Worm (Caenorhabditis elegans) whole organism, young adult: ENCODE results near the gene F54D5.4.

Experiments used
- K11D2.4 ChIP-seq: fragments of 200-800 bp; sonication (Bioruptor generic); IDR thresholded peaks from 2 replicates; pipeline ENCODE4 v1.3.6; 2022; ENCODE audit warnings: missing genetic modification reagents, missing genetic modification characterization, missing compliant biosample characterization
- ama-1 ChIP-seq, 3 experiments: fragments of 150-350 bp in 1 of 3; sonication (generic microtip) in 2 of 3; optimal IDR thresholded peaks; 2 replicates each; lab custom pipeline; 2014 to 2018; ENCODE audit warnings: missing biosample characterization in 2 of 3, missing genetic modification characterization in 2 of 3, missing genetic modification reagents in 2 of 3
- egl-44 ChIP-seq: fragments of 200-800 bp; sonication (Bioruptor generic); IDR thresholded peaks from 2 replicates; pipeline ENCODE4 v1.3.6; 2022; ENCODE audit warnings: missing genetic modification reagents, missing genetic modification characterization, missing compliant biosample characterization
- ets-4 ChIP-seq: fragments of 200-800 bp; sonication (Bioruptor generic); optimal IDR thresholded peaks from 2 replicates; lab custom pipeline; 2018; ENCODE audit warnings: mild to moderate bottlenecking, missing genetic modification characterization, missing compliant biosample characterization
- hmg-20 ChIP-seq: fragments of 200-800 bp; sonication (Bioruptor generic); IDR thresholded peaks from 2 replicates; pipeline ENCODE4 v1.3.6; 2022; ENCODE audit warnings: missing genetic modification reagents, missing genetic modification characterization, missing compliant biosample characterization
- mel-28 ChIP-seq: sonication (generic microtip); optimal IDR thresholded peaks from 2 replicates; lab custom pipeline; 2016; ENCODE audit warnings: borderline replicate concordance, mild to moderate bottlenecking, missing genetic modification characterization, missing compliant biosample characterization
- nhr-27 ChIP-seq: fragments of 200-800 bp; sonication (Bioruptor generic); optimal IDR thresholded peaks from 2 replicates; lab custom pipeline; 2018; ENCODE audit warnings: mild to moderate bottlenecking, missing genetic modification characterization, moderate library complexity, missing compliant biosample characterization
- snpc-1.1 ChIP-seq: sonication (generic microtip); optimal IDR thresholded peaks from 2 replicates; lab custom pipeline; 2017; ENCODE audit warnings: missing genetic modification characterization, mild to moderate bottlenecking, missing compliant biosample characterization, antibody characterized with exemption, moderate library complexity, missing genotype, missing genetic modification reagents; ENCODE audit not compliant: insufficient read depth
- snpc-4 ChIP-seq, 5 experiments: fragments of 150-350 bp in 1 of 5; sonication (generic microtip) in 4 of 5; optimal IDR thresholded peaks; 2 replicates each; lab custom pipeline; 2014 to 2018; ENCODE audit warnings: missing genetic modification characterization in 5 of 5, missing biosample characterization in 3 of 5, antibody characterized with exemption in 2 of 5, mild to moderate bottlenecking in 2 of 5, missing compliant biosample characterization in 2 of 5, missing genotype in 2 of 5, moderate library complexity in 2 of 5, missing genetic modification reagents in 1 of 5
- somi-1 ChIP-seq: fragments of 200-800 bp; sonication (Bioruptor generic); optimal IDR thresholded peaks from 2 replicates; lab custom pipeline; 2018; ENCODE audit warnings: mild to moderate bottlenecking, missing genetic modification characterization, missing compliant biosample characterization
- ztf-3 ChIP-seq: fragments of 200-800 bp; sonication (Bioruptor generic); optimal IDR thresholded peaks from 2 replicates; lab custom pipeline; 2018; ENCODE audit warnings: mild to moderate bottlenecking, missing genetic modification characterization, missing compliant biosample characterization
- ztf-6 ChIP-seq: fragments of 200-800 bp; sonication (Bioruptor generic); IDR thresholded peaks from 2 replicates; pipeline ENCODE4 v1.3.6; 2022; ENCODE audit warnings: missing genetic modification reagents, missing genetic modification characterization, missing compliant biosample characterization

DNA sequence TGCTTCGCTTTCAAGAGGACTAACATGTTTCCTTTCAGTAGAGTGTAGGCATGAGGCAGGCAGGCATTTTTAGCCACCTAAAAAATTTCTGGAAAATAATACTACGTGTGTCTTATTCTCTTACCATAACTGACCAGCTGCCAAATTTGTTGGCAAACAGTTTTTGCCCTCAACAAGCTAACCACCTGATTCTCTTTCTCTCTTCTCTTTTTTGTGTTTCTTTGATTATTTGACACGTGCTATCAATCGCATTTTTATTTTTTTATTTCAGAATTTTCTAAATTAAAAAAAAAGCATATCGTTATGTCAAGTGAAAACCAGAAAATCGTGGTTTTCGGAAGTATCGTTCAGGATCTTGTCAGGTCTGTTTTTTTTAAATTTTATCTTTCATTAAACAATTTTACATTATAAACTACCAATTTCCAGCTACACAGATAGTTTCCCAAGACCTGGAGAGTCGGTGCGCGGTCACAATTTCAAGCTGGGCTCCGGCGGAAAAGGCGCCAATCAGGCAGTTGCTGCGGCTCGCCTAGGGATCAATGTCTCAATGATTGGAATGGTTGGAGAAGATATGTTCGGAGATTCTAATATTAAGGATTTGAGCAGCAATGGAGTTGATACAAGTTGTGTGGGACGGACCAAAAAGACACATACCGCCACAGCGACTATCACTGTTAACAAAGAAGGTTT lies 42.6 kb downstream of the F54D5.4 start, which contains the start of gene F07A11.5:
- TF ChIP-seq ets-4 (GFP tag; lab: Kevin White, UChicago) (no peak), K11D2.4 (no peak), somi-1 (no peak), ztf-6 (GFP tag; lab: Robert Waterston, UW) (no peak), hmg-20 (no peak), mel-28 (tag; lab: Kevin White, UChicago) (no peak), ama-1 (optimal IDR thresholded peaks at IDR 0.05; lab: Kevin White, UChicago) (no peak), ama-1 (GFP tag; optimal IDR thresholded peaks at IDR 0.05; lab: Kevin White, UChicago) (no peak), nhr-27 (tag; lab: Kevin White, UChicago) (no peak), ztf-3 (GFP tag; lab: Kevin White, UChicago) (no peak), snpc-1.1 (tag; lab: Kevin White, UChicago) (no peak), snpc-4 (GFP tag; optimal IDR thresholded peaks at IDR 0.05; lab: Kevin White, UChicago) (no peak), snpc-4 (tag; optimal IDR thresholded peaks at IDR 0.05; lab: Kevin White, UChicago) (no peak), egl-44 (GFP tag; lab: Robert Waterston, UW) (no peak)
